Worm (Caenorhabditis elegans) whole organism, L3 larva: ENCODE measurements around the gene flp-18.
A peak's percentile ranks its signal among the peaks of the same experiment; 100 is the strongest.

Experiments used
- aly-2 ChIP-seq: fragments of 150-350 bp; optimal IDR thresholded peaks from 2 replicates; lab custom pipeline; 2014; ENCODE audit warnings: missing biosample characterization, missing genetic modification characterization
- ceh-28 ChIP-seq: fragments of 150-350 bp; optimal IDR thresholded peaks from 2 replicates; lab custom pipeline; 2014; ENCODE audit warnings: missing biosample characterization, missing genetic modification reagents, missing genetic modification characterization
- ceh-82 ChIP-seq: fragments of 150-350 bp; optimal IDR thresholded peaks from 2 replicates; lab custom pipeline; 2014; ENCODE audit warnings: missing biosample characterization, missing genetic modification characterization
- egl-27 ChIP-seq: sonication (generic microtip); optimal IDR thresholded peaks from 4 replicates; lab custom pipeline; 2017; ENCODE audit warnings: missing biosample characterization, missing genetic modification reagents, missing genetic modification characterization
- egl-5 ChIP-seq: fragments of 150-350 bp; optimal IDR thresholded peaks from 2 replicates; lab custom pipeline; 2017; ENCODE audit warnings: missing biosample characterization, missing genetic modification reagents, missing genetic modification characterization, inconsistent platforms
- elt-1 ChIP-seq: fragments of 150-350 bp; optimal IDR thresholded peaks from 2 replicates; lab custom pipeline; 2014; ENCODE audit warnings: missing biosample characterization, missing genetic modification characterization
- elt-2 ChIP-seq: sonication (generic microtip); optimal IDR thresholded peaks from 2 replicates; lab custom pipeline; 2016; ENCODE audit warnings: missing genetic modification reagents, mild to moderate bottlenecking, missing genetic modification characterization, missing compliant biosample characterization
- elt-3 ChIP-seq, 3 experiments: fragments of 150-350 bp in 1 of 3; sonication (generic microtip) in 2 of 3; optimal IDR thresholded peaks; 2 replicates in 2 of 3; 4 replicates in 1 of 3; lab custom pipeline; 2014 to 2017; ENCODE audit warnings: missing biosample characterization in 3 of 3, missing genetic modification characterization in 3 of 3
- eor-1 ChIP-seq, 2 experiments: fragments of 150-350 bp; optimal IDR thresholded peaks; 2 replicates each; lab custom pipeline; 2014 to 2018; ENCODE audit warnings: missing biosample characterization in 2 of 2, missing genetic modification characterization in 2 of 2
- fkh-10 ChIP-seq: sonication (generic microtip); optimal IDR thresholded peaks from 2 replicates; lab custom pipeline; 2017; ENCODE audit warnings: missing biosample characterization, missing genetic modification reagents, missing genetic modification characterization
- fos-1 ChIP-seq: fragments of 150-350 bp; optimal IDR thresholded peaks from 2 replicates; lab custom pipeline; 2014; ENCODE audit warnings: missing biosample characterization, missing genetic modification characterization
- hmg-11 ChIP-seq: sonication (generic microtip); optimal IDR thresholded peaks from 2 replicates; lab custom pipeline; 2016; ENCODE audit warnings: missing genetic modification characterization, missing compliant biosample characterization
- jun-1 ChIP-seq: fragments of 150-350 bp; optimal IDR thresholded peaks from 2 replicates; lab custom pipeline; 2014; ENCODE audit warnings: missing biosample characterization, missing genetic modification reagents, missing genetic modification characterization
- lin-15B ChIP-seq: fragments of 150-350 bp; optimal IDR thresholded peaks from 2 replicates; lab custom pipeline; 2014; ENCODE audit warnings: missing biosample characterization, missing genetic modification characterization
- lin-39 ChIP-seq: fragments of 150-350 bp; optimal IDR thresholded peaks from 2 replicates; lab custom pipeline; 2018; ENCODE audit warnings: missing biosample characterization, missing genetic modification reagents, missing genetic modification characterization
- mdl-1 ChIP-seq: fragments of 150-350 bp; optimal IDR thresholded peaks from 2 replicates; lab custom pipeline; 2014; ENCODE audit warnings: missing biosample characterization, missing genetic modification characterization
- nfya-1 ChIP-seq: sonication (generic microtip); optimal IDR thresholded peaks from 2 replicates; lab custom pipeline; 2017; ENCODE audit warnings: missing genetic modification characterization, mild to moderate bottlenecking, missing compliant biosample characterization, antibody characterized with exemption, moderate library complexity; ENCODE audit not compliant: insufficient read depth
- nhr-11 ChIP-seq: fragments of 150-350 bp; optimal IDR thresholded peaks from 2 replicates; lab custom pipeline; 2014; ENCODE audit warnings: missing biosample characterization, missing genetic modification characterization
- nhr-12 ChIP-seq: fragments of 150-350 bp; optimal IDR thresholded peaks from 2 replicates; lab custom pipeline; 2014; ENCODE audit warnings: missing biosample characterization, missing genetic modification characterization
- nhr-237 ChIP-seq: fragments of 150-350 bp; optimal IDR thresholded peaks from 2 replicates; lab custom pipeline; 2014; ENCODE audit warnings: missing biosample characterization, missing genetic modification characterization
- nhr-25 ChIP-seq: sonication (generic microtip); optimal IDR thresholded peaks from 2 replicates; lab custom pipeline; 2017; ENCODE audit warnings: missing biosample characterization, missing genetic modification characterization
- nhr-28 ChIP-seq: fragments of 150-350 bp; optimal IDR thresholded peaks from 2 replicates; lab custom pipeline; 2014; ENCODE audit warnings: missing biosample characterization, missing genetic modification characterization
- nhr-43 ChIP-seq: sonication (generic microtip); optimal IDR thresholded peaks from 2 replicates; lab custom pipeline; 2016; ENCODE audit warnings: mild to moderate bottlenecking, missing genetic modification characterization, missing compliant biosample characterization; ENCODE audit not compliant: poor library complexity, severe bottlenecking
- nhr-67 ChIP-seq: fragments of 150-350 bp; optimal IDR thresholded peaks from 2 replicates; lab custom pipeline; 2014; ENCODE audit warnings: missing biosample characterization, missing genetic modification characterization
- pqm-1 ChIP-seq: fragments of 150-350 bp; optimal IDR thresholded peaks from 2 replicates; lab custom pipeline; 2017; ENCODE audit warnings: missing biosample characterization, missing genetic modification characterization, inconsistent platforms
- sea-2 ChIP-seq: fragments of 150-350 bp; sonication (generic microtip); optimal IDR thresholded peaks from 4 replicates; lab custom pipeline; 2014; ENCODE audit warnings: missing biosample characterization, missing genetic modification reagents, missing genetic modification characterization
- skn-1 ChIP-seq: fragments of 150-350 bp; optimal IDR thresholded peaks from 2 replicates; lab custom pipeline; 2014; ENCODE audit warnings: missing biosample characterization, missing genetic modification characterization
- tbx-2 ChIP-seq: sonication (generic microtip); optimal IDR thresholded peaks from 2 replicates; lab custom pipeline; 2016; ENCODE audit warnings: mild to moderate bottlenecking, missing genetic modification characterization, missing compliant biosample characterization
- unc-39 ChIP-seq: sonication (generic microtip); optimal IDR thresholded peaks from 4 replicates; lab custom pipeline; 2017; ENCODE audit warnings: missing biosample characterization, missing genetic modification characterization
- unc-62 ChIP-seq: fragments of 150-350 bp; sonication (generic microtip); optimal IDR thresholded peaks from 4 replicates; lab custom pipeline; 2014; ENCODE audit warnings: missing biosample characterization, missing genetic modification reagents, missing genetic modification characterization
- ztf-11 ChIP-seq: fragments of 150-350 bp; optimal IDR thresholded peaks from 2 replicates; lab custom pipeline; 2014; ENCODE audit warnings: missing biosample characterization, missing genetic modification characterization

Gene flp-18

ce11 chrX:3023552-3024183, 5.3 kb upstream of the flp-18 start:
- TF ChIP-seq nfya-1 (tag; lab: Kevin White, UChicago) = peak; percentile 17
- no peak for TF ChIP-seq nhr-67
- TF ChIP-seq, all 47 proteins: peak for 1

DNA sequence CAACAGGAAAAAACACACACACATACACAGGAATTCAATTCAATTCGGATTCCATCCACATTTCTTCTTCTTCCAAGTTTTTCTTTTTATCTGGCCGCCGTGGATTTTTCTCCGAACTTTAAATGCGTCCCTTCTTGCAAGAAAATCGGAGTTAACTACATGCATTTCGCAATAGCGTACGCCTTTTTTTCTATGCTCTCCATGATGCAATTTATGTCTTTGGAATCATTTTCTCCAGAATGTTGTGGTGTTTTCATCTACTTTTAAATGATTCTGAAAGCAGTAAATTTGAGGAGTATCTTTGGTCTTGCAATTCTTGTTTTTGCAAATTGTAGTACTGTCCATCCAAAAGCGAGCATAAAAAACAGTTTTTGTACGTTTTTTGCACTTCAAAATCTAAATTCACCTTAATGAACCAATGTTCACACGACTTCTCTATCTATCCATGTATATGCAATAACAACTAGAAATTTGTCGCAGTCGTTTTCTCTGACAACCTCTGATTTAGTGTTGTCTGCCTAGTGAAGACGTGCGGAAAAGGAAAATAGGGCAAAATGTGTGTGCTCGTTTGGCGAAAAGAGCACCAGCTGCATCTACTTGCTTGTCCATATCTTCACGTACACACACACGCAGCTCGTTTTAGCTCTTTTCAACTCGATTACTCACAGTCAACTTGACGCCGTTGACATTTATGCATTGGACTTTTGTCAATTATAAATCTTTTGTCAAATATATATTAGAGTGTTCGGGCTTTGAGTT, 4.2 kb upstream of the flp-18 start:
- TF ChIP-seq unc-62 (GFP tag; lab: Kevin White, UChicago) (peak; percentile 4), lin-39 (tag; lab: Kevin White, UChicago) (peak; percentile 11), ceh-28 (no peak), hmg-11 (tag; lab: Kevin White, UChicago) (peak; percentile 11)

DNA sequence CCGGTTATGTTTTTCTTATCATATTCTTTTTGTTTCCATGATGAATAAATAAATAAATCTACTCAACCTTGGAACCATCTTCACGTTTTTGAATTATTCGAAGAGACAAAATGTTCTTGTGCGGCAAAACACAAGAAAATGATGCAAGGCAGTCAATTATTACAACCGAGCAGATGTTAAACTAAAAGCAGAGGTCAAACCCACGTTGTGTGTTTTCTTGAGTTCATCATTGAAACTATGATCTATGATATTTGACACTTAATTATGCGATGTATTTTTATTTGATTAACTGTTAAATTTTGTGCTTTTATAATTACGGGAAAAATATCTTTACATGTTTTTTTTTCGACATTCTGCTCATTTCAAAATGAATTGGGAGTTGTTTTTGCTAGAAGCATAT, 3.1 kb upstream of the flp-18 start:
- TF ChIP-seq egl-5 = no peak
- TF ChIP-seq nfya-1 (tag; lab: Kevin White, UChicago) = peak; percentile 5
- TF ChIP-seq, all 47 proteins: peak for 1

DNA sequence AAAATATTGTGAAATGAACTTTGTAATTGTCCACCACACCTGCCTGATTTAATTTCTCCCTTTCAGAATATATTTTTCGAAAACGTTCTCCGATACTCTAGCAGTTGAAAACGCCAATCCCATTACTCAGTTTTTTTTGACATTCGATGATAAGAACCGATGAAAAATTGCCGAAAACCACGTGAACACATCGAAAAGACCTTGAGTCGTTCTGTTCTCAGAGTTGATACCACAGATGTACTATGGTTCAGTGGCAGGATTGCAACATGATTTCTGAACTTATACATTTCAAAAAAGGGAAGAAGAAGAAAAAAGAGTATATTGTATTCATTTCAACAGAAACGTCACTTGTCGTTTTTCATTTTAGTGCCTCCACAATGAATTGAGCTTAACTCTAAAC, 1.6 kb upstream of the flp-18 start:
- TF ChIP-seq unc-62 (GFP tag; lab: Kevin White, UChicago) = no peak
- TF ChIP-seq tbx-2 (tag; lab: Kevin White, UChicago) = no peak
- no peak for TF ChIP-seq elt-2 (tag; lab: Kevin White, UChicago)
- no peak for TF ChIP-seq nhr-28 (tag; lab: Kevin White, UChicago)
- TF ChIP-seq unc-39 (tag; lab: Kevin White, UChicago) = no peak
- TF ChIP-seq jun-1 (tag; lab: Kevin White, UChicago) = no peak
- TF ChIP-seq skn-1 (tag; lab: Kevin White, UChicago) = no peak
- TF ChIP-seq aly-2 (tag; lab: Kevin White, UChicago) = no peak
- TF ChIP-seq nhr-43 (tag; lab: Kevin White, UChicago) = no peak
- no peak for TF ChIP-seq hmg-11 (tag; lab: Kevin White, UChicago)
- TF ChIP-seq egl-5 = no peak
- no peak for TF ChIP-seq eor-1 (tag; optimal IDR thresholded peaks at IDR 0.05; lab: Kevin White, UChicago)
- no peak for TF ChIP-seq pqm-1
- TF ChIP-seq lin-39 (tag; lab: Kevin White, UChicago) = no peak
- TF ChIP-seq fos-1 = no peak
- TF ChIP-seq nhr-237 (tag; lab: Kevin White, UChicago) = no peak
- no peak for TF ChIP-seq lin-15B (tag; lab: Kevin White, UChicago)
- no peak for TF ChIP-seq ceh-82
- TF ChIP-seq fkh-10 = no peak

- TF ChIP-seq unc-39 (tag; lab: Kevin White, UChicago) (no peak), hmg-11 (tag; lab: Kevin White, UChicago) (no peak), jun-1 (tag; lab: Kevin White, UChicago) (no peak), tbx-2 (tag; lab: Kevin White, UChicago) (no peak), nhr-11 (tag; lab: Kevin White, UChicago) (no peak), eor-1 (tag; optimal IDR thresholded peaks at IDR 0.05; lab: Kevin White, UChicago) (no peak), elt-3 (tag; optimal IDR thresholded peaks at IDR 0.05; lab: Kevin White, UChicago) (no peak), skn-1 (tag; lab: Kevin White, UChicago) (no peak), nhr-12 (tag; lab: Kevin White, UChicago) (no peak), nhr-25 (no peak), elt-1 (tag; lab: Kevin White, UChicago) (no peak), sea-2 (GFP tag; lab: Kevin White, UChicago) (no peak), ceh-82 (no peak), mdl-1 (tag; lab: Kevin White, UChicago) (no peak)
- TF ChIP-seq, all 47 proteins: peak for 0
These were observed 9.2 kb downstream of the flp-18 start, which contains the start of gene Y48D7A.1 for ce11 chrX:3009190-3009589. Y48D7A.1 (plus strand) TSS chrX:3009490.

DNA sequence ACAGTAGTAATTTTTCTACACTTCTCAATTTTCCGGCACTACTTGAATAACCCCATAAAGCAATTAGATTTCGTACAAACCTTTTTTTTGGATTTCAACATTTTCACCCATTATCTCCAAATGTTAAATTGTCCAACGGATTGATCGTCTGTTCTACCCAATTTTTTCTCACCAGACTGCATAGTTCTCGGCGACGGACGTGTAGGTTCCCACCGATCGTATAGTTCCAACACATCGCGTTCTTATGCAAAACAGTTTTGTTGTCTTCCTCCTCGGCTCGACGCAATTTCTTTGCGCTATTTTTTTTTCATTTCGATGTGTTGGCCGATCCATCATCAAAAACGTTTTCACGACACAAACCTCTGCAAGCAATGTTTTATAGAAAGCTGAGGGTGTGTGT, 14.7 kb downstream of the flp-18 start, which contains the start of gene Y41G9A.6:
Gene Y41G9A.6, minus strand, starts transcription at position 101 of the 400 bp plus-strand sequence.
- no peak for TF ChIP-seq ztf-11 (tag; lab: Kevin White, UChicago)
- no peak for TF ChIP-seq egl-27 (tag; lab: Kevin White, UChicago)
- no peak for TF ChIP-seq jun-1 (tag; lab: Kevin White, UChicago)
